Fruit fly (Drosophila melanogaster): Measurements from ENCODE around the gene CG33965.

Gene CG33965

DNA sequence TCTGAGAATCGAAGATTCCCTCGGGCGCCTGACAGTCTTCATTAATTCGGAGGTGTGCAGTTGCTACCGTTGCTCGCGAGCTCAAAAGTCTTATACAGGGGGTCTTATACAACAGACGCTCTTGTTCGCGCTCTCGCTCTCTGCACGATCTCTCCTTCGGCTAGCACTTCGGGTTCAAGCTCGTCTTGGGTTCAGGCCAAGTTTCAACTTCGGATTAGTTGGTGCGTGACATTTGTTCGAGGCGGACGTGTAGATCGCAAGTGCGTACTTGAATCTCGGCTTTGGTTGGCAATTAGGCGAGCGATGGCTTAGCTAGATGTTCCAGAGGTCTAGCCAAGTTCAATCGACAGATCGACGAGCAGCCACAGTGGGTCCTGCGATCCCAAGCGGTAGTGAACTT, 24.5 kb upstream of the CG33965 start (continued):
- no peak for TF ChIP-seq CG9932 (GFP tag; IDR thresholded peaks at IDR 0.05)

DNA sequence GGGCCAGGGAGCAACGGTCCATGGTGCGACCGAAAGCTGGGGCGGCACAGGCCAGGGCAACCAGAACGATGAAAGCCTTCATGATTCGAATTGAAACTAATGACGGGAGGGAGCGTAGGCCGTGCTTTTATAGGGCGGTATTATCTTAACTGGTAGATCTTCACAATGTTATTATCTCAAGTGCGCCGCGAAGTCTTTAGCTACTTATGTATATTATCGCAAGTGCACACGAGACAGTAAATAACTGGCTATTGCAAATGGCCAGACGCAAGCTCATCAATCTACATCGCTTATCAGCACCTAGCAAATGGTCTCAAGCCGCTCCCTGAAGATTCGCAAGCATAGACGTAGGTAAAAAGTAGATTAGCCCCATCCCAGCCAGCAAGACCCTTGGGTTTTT, 21.6 kb upstream of the CG33965 start, which contains the start of gene LysD:
LysD (minus strand) TSS at position 101 of the 400 bp plus-strand sequence.
- no peak for TF ChIP-seq lilli (GFP tag; optimal IDR thresholded peaks at IDR 0.05)
- peak; percentile 1 for TF ChIP-seq exex (tag; optimal IDR thresholded peaks at IDR 0.05)
- no peak for TF ChIP-seq CG3163 (GFP tag; optimal IDR thresholded peaks at IDR 0.05)

DNA sequence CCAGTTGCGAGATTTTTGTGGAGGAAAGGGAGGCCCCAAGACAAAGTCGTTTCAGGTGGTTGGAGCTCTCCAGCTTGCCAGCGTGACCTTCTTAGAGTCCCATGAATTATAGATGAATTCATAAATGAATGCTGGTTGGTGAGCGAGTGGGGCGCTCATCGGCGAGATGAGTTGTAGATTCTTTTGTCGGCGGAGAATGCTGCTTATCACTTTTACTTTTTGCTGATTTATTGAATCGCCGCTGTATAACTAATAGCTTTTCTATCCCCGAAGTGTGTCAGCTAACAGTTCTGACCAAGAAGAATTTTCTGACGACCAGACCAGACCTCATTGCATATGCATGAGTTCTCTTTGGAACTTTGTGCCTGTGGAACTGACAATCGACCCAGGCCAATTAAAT, 20.6 kb upstream of the CG33965 start:
- TF ChIP-seq CG4424 (GFP tag; optimal IDR thresholded peaks at IDR 0.05), result no peak
- TF ChIP-seq CG5953 (GFP tag; IDR thresholded peaks at IDR 0.05), result no peak
- no peak for TF ChIP-seq pho (GFP tag; optimal IDR thresholded peaks at IDR 0.05)
- TF ChIP-seq fd102C (GFP tag; optimal IDR thresholded peaks at IDR 0.05), result no peak
- no peak for TF ChIP-seq CG10959 (GFP tag; IDR thresholded peaks at IDR 0.05)
- no peak for TF ChIP-seq fd3F (GFP tag; optimal IDR thresholded peaks at IDR 0.05)
- peak; percentile 3 for TF ChIP-seq abd-A (tag; optimal IDR thresholded peaks at IDR 0.05)
- peak; percentile 67; the same call in 1 of the 2 replicates for TF ChIP-seq vvl (GFP tag; IDR thresholded peaks at IDR 0.05)
- TF ChIP-seq Doc2 (GFP tag; IDR thresholded peaks at IDR 0.05), result no peak
- TF ChIP-seq hb (GFP tag; IDR thresholded peaks at IDR 0.05; ENCODE audit: partially characterized antibody), result no peak
- TF ChIP-seq Blimp-1 (GFP tag; optimal IDR thresholded peaks at IDR 0.05), result peak; percentile 93
- TF ChIP-seq Eip74EF (GFP tag; optimal IDR thresholded peaks at IDR 0.05), result no peak
- no peak for TF ChIP-seq tup (GFP tag; optimal IDR thresholded peaks at IDR 0.05)
- TF ChIP-seq gsb (GFP tag; IDR thresholded peaks at IDR 0.05), result no peak
- no peak for TF ChIP-seq PHDP (tag; optimal IDR thresholded peaks at IDR 0.05)
- TF ChIP-seq ftz-f1 (GFP tag; optimal IDR thresholded peaks at IDR 0.05), result no peak
- no peak for TF ChIP-seq nerfin-2 (GFP tag; IDR thresholded peaks at IDR 0.05; ENCODE audit: partially characterized antibody)
- no peak for TF ChIP-seq jumu (GFP tag; optimal IDR thresholded peaks at IDR 0.05)

- TF ChIP-seq nerfin-2 (GFP tag; IDR thresholded peaks at IDR 0.05; ENCODE audit: partially characterized antibody), result no peak
- TF ChIP-seq Hey (tag; optimal IDR thresholded peaks at IDR 0.05), result peak; percentile 45
- TF ChIP-seq exex (tag; optimal IDR thresholded peaks at IDR 0.05), result peak; percentile 62
- no peak for TF ChIP-seq H2.0 (GFP tag; IDR thresholded peaks at IDR 0.05)
- TF ChIP-seq H15 (GFP tag; IDR thresholded peaks at IDR 0.05), result no peak
- TF ChIP-seq sug (tag; optimal IDR thresholded peaks at IDR 0.05), result peak; percentile 8
- TF ChIP-seq grn (GFP tag; optimal IDR thresholded peaks at IDR 0.05), result peak; percentile 42
- TF ChIP-seq CG18599 (GFP tag; optimal IDR thresholded peaks at IDR 0.05), result peak; percentile 21
These were observed 20.1 kb upstream of the CG33965 start, which contains the start of gene LysE for dm6 chr3L:1212571-1212970. Gene LysE, plus strand, starts transcription at chr3L:1212827.

DNA sequence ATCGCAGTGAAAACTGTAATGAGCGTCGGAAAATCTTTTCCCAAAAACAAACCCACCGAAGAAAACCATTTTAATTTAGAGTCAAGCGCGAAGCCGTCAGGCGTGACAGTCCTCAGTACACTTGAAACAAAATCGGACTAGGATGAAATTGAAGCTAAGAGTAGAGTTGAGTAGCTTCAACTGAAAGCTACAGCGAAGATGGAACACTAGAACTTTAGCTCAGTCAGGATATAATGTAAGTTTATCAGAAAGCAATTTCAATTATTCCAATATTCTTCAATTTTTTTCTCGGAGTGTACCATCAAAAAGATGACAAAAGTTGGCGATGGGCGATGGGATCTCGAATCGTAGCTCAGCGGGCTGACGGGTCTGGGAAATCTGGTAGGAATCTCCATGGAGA, 16.2 kb upstream of the CG33965 start:
- no peak for TF ChIP-seq CG12744 (GFP tag; optimal IDR thresholded peaks at IDR 0.05)
- no peak for TF ChIP-seq CG1529 (GFP tag; optimal IDR thresholded peaks at IDR 0.05)
- TF ChIP-seq cas (GFP tag; IDR thresholded peaks at IDR 0.05), result no peak
- TF ChIP-seq CG16813 (GFP tag; IDR thresholded peaks at IDR 0.05; ENCODE audit: partially characterized antibody), result no peak
- TF ChIP-seq lov (optimal IDR thresholded peaks at IDR 0.05), result no peak
- no peak for TF ChIP-seq lov (GFP tag; IDR thresholded peaks at IDR 0.05)
- no peak for TF ChIP-seq Gsc (GFP tag; IDR thresholded peaks at IDR 0.05)
- no peak for TF ChIP-seq CG14965 (GFP tag; optimal IDR thresholded peaks at IDR 0.05; ENCODE audit: borderline replicate concordance)
- TF ChIP-seq Ets97D (GFP tag; optimal IDR thresholded peaks at IDR 0.05), result no peak
- no peak for TF ChIP-seq bigmax (GFP tag; optimal IDR thresholded peaks at IDR 0.05)
- no peak for TF ChIP-seq HLH4C (GFP tag; IDR thresholded peaks at IDR 0.05; ENCODE audit: partially characterized antibody)
- 0 out of 3 replicates have a peak, but pooled peaks have one; percentile 25 for TF ChIP-seq Aef1 (GFP tag; IDR thresholded peaks at IDR 0.05)
- no peak for TF ChIP-seq danr (GFP tag; IDR thresholded peaks at IDR 0.05)
- TF ChIP-seq insv (GFP tag; optimal IDR thresholded peaks at IDR 0.05), result no peak
- TF ChIP-seq Neu2 (GFP tag; optimal IDR thresholded peaks at IDR 0.05; ENCODE audit: borderline replicate concordance), result no peak
- TF ChIP-seq Xrp1 (GFP tag; IDR thresholded peaks at IDR 0.05), result peak; percentile 70
- TF ChIP-seq CG15601 (tag; optimal IDR thresholded peaks at IDR 0.05), result peak; percentile 29
- TF ChIP-seq CG2889 (GFP tag; IDR thresholded peaks at IDR 0.05), result no peak
